Worm (Caenorhabditis elegans): ENCODE measurements around the gene Y62H9A.14.

DNA sequence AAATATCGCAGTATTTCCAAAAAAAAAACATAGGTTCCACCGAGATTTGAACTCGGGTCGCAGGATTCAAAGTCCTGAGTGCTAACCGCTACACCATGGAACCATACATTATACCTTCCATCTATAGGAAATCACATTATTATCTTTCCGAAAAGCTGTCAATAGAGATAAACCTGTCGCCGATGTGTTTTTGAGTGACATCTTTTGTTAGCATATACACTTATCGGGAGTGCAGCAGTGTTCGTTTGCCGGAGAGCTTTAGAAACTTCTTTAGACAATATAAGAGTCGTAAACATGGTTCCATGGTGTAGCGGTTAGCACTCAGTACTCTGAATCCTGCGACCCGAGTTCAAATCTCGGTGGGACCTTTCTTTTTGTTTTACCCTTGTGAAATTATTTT is 48.8 kb upstream of the Y62H9A.14 start:
- TF ChIP-seq tbx-2 (tag; optimal IDR thresholded peaks at IDR 0.05) (no peak), nhr-11 (tag; optimal IDR thresholded peaks at IDR 0.05) (no peak), ama-1 (optimal IDR thresholded peaks at IDR 0.05) (no peak)
